Fruit fly (Drosophila melanogaster) whole organism, embryonic: ENCODE results near the gene Hsp70Ba.
A peak's percentile ranks its signal among the peaks of the same experiment; 100 is the strongest.

Source experiments
- Awh ChIP-seq: fragments of 200-800 bp; sonication (Bioruptor generic); IDR thresholded peaks from 2 replicates; pipeline ENCODE4, ENCODE4 v1.3.6; 2022; ENCODE audit warnings: missing biosample characterization, missing genetic modification characterization
- CG10209 ChIP-seq: fragments of 200-800 bp; sonication (Bioruptor generic); optimal IDR thresholded peaks from 3 replicates; lab custom pipeline; 2017; ENCODE audit warnings: missing biosample characterization, mild to moderate bottlenecking, missing genetic modification characterization, missing genetic modification reagents
- CG10321 ChIP-seq: fragments of 200-800 bp; sonication (Bioruptor generic); IDR thresholded peaks from 2 replicates; pipeline ENCODE4 v1.3.6; 2022; ENCODE audit warnings: missing biosample characterization, missing genetic modification characterization
- CG10366 ChIP-seq: fragments of 200-800 bp; sonication (Bioruptor generic); IDR thresholded peaks from 2 replicates; pipeline ENCODE4 v1.3.6; 2022; ENCODE audit warnings: missing biosample characterization, missing genetic modification characterization
- CG10654 ChIP-seq: fragments of 200-800 bp; sonication (Bioruptor generic); optimal IDR thresholded peaks from 2 replicates; lab custom pipeline; 2016; ENCODE audit warnings: missing biosample characterization, missing genetic modification characterization
- CG11695 ChIP-seq: fragments of 200-800 bp; sonication (Bioruptor generic); IDR thresholded peaks from 3 replicates; pipeline ENCODE4 v1.3.6; 2022; ENCODE audit warnings: missing biosample characterization, missing genetic modification characterization
- CG13287 ChIP-seq: fragments of 200-800 bp; sonication (Bioruptor generic); IDR thresholded peaks from 2 replicates; pipeline ENCODE4 v1.3.6; 2022; ENCODE audit warnings: missing biosample characterization, missing genetic modification characterization; ENCODE audit not compliant: partially characterized antibody
- CG15696 ChIP-seq: fragments of 200-800 bp; sonication (Bioruptor generic); optimal IDR thresholded peaks from 2 replicates; lab custom pipeline; 2019; ENCODE audit warnings: missing biosample characterization, mild to moderate bottlenecking, missing genetic modification characterization, moderate library complexity
- CG1602 ChIP-seq: fragments of 200-800 bp; sonication (Bioruptor generic); optimal IDR thresholded peaks from 3 replicates; lab custom pipeline; 2016; ENCODE audit warnings: missing biosample characterization, missing genetic modification characterization
- CG1647 ChIP-seq: fragments of 200-800 bp; sonication (Bioruptor generic); optimal IDR thresholded peaks from 3 replicates; lab custom pipeline; 2016; ENCODE audit warnings: missing biosample characterization, missing genetic modification characterization
- CG17912 ChIP-seq: fragments of 200-800 bp; sonication (Bioruptor generic); optimal IDR thresholded peaks from 2 replicates; lab custom pipeline; 2018; ENCODE audit warnings: missing biosample characterization, mild to moderate bottlenecking, missing genetic modification characterization
- CG18262 ChIP-seq: fragments of 200-800 bp; optimal IDR thresholded peaks from 3 replicates; lab custom pipeline; 2019; ENCODE audit warnings: missing biosample characterization, mild to moderate bottlenecking, missing genetic modification characterization, moderate library complexity
- CG1832 ChIP-seq: fragments of 200-800 bp; sonication (Bioruptor generic); optimal IDR thresholded peaks from 2 replicates; lab custom pipeline; 2017; ENCODE audit warnings: missing biosample characterization, mild to moderate bottlenecking, missing genetic modification characterization, inconsistent platforms
- CG2202 ChIP-seq: fragments of 200-800 bp; sonication (Bioruptor generic); optimal IDR thresholded peaks from 2 replicates; lab custom pipeline; 2018; ENCODE audit warnings: missing biosample characterization, mild to moderate bottlenecking, missing genetic modification characterization
- CG42726 ChIP-seq: fragments of 200-800 bp; sonication (Bioruptor generic); IDR thresholded peaks from 2 replicates; pipeline ENCODE4 v1.3.6; 2022; ENCODE audit warnings: missing biosample characterization, missing genetic modification characterization; ENCODE audit not compliant: partially characterized antibody
- CG4328 ChIP-seq: fragments of 200-800 bp; sonication (Bioruptor generic); optimal IDR thresholded peaks from 3 replicates; lab custom pipeline; 2017; ENCODE audit warnings: missing biosample characterization, missing genetic modification reagents, missing genetic modification characterization
- CG6683 ChIP-seq: fragments of 200-800 bp; sonication (Bioruptor generic); optimal IDR thresholded peaks from 2 replicates; lab custom pipeline; 2017; ENCODE audit warnings: missing biosample characterization, mild to moderate bottlenecking, missing genetic modification characterization, missing genetic modification reagents
- CG6854 ChIP-seq: fragments of 200-800 bp; sonication (Bioruptor generic); optimal IDR thresholded peaks from 3 replicates; lab custom pipeline; 2017; ENCODE audit warnings: missing biosample characterization, mild to moderate bottlenecking, missing genetic modification characterization
- CG7357 ChIP-seq: fragments of 200-800 bp; sonication (Bioruptor generic); IDR thresholded peaks from 3 replicates; pipeline ENCODE4 v1.3.6; 2022; ENCODE audit warnings: missing biosample characterization, missing genetic modification characterization
- CG7987 ChIP-seq: fragments of 200-800 bp; sonication (Bioruptor generic); optimal IDR thresholded peaks from 2 replicates; lab custom pipeline; 2018; ENCODE audit warnings: missing biosample characterization, mild to moderate bottlenecking, missing genetic modification characterization, moderate library complexity
- CTCF ChIP-seq: fragments of 200-800 bp; sonication (Bioruptor generic); optimal IDR thresholded peaks from 2 replicates; lab custom pipeline; 2017; ENCODE audit warnings: missing biosample characterization, mild to moderate bottlenecking, missing genetic modification characterization, moderate library complexity
- Camta ChIP-seq: fragments of 200-800 bp; sonication (Bioruptor generic); optimal IDR thresholded peaks from 2 replicates; lab custom pipeline; 2016; ENCODE audit warnings: missing biosample characterization, missing genetic modification characterization
- Dfd ChIP-seq, 2 experiments: fragments of >200 bp; optimal IDR thresholded peaks; 2 replicates each; lab custom pipeline; 2017; ENCODE audit warnings: missing biosample characterization in 2 of 2, missing genetic modification characterization in 2 of 2
- E2f1 ChIP-seq: fragments of 200-800 bp; sonication (Bioruptor generic); IDR thresholded peaks from 2 replicates; pipeline ENCODE4 v1.3.6; 2022; ENCODE audit warnings: missing biosample characterization, missing genetic modification characterization
- HmgZ ChIP-seq: fragments of 200-800 bp; sonication (Bioruptor generic); optimal IDR thresholded peaks from 2 replicates; lab custom pipeline; 2018; ENCODE audit warnings: missing biosample characterization, mild to moderate bottlenecking, missing genetic modification characterization
- Mes4 ChIP-seq: fragments of 200-800 bp; sonication (Bioruptor generic); optimal IDR thresholded peaks from 2 replicates; lab custom pipeline; 2016; ENCODE audit warnings: missing biosample characterization, missing genetic modification characterization
- NfI ChIP-seq: fragments of 200-800 bp; sonication (Bioruptor generic); optimal IDR thresholded peaks from 3 replicates; lab custom pipeline; 2018; ENCODE audit warnings: missing biosample characterization, mild to moderate bottlenecking, missing genetic modification characterization, moderate library complexity
- Oli ChIP-seq: fragments of 200-800 bp; sonication (Bioruptor generic); optimal IDR thresholded peaks from 2 replicates; lab custom pipeline; 2018; ENCODE audit warnings: missing biosample characterization, mild to moderate bottlenecking, missing genetic modification characterization, moderate library complexity
- Tbp ChIP-seq: fragments of >200 bp; optimal IDR thresholded peaks from 2 replicates; lab custom pipeline; 2018; ENCODE audit warnings: missing biosample characterization, missing genetic modification characterization
- Xrp1 ChIP-seq: fragments of 200-800 bp; sonication (Bioruptor generic); IDR thresholded peaks from 2 replicates; pipeline ENCODE4 v1.3.6; 2022; ENCODE audit warnings: missing biosample characterization, missing genetic modification characterization
- bab2 ChIP-seq: fragments of 200-800 bp; sonication (Bioruptor generic); optimal IDR thresholded peaks from 2 replicates; lab custom pipeline; 2016; ENCODE audit warnings: missing biosample characterization, missing genetic modification characterization
- bowl ChIP-seq: fragments of 200-800 bp; sonication (Bioruptor generic); IDR thresholded peaks from 2 replicates; pipeline ENCODE4 v1.3.6; 2022; ENCODE audit warnings: missing biosample characterization, missing genetic modification characterization
- bsh ChIP-seq, 2 experiments: fragments of 200-800 bp; sonication (Bioruptor generic); optimal IDR thresholded peaks; 2 replicates each; lab custom pipeline; 2017 to 2018; ENCODE audit warnings: mild to moderate bottlenecking in 2 of 2, missing biosample characterization in 2 of 2, missing genetic modification characterization in 2 of 2, moderate library complexity in 1 of 2
- crc ChIP-seq: fragments of 200-800 bp; sonication (Bioruptor generic); optimal IDR thresholded peaks from 2 replicates; lab custom pipeline; 2016; ENCODE audit warnings: missing biosample characterization, missing genetic modification characterization
- dmrt11E ChIP-seq: fragments of 200-800 bp; sonication (Bioruptor generic); optimal IDR thresholded peaks from 3 replicates; lab custom pipeline; 2018; ENCODE audit warnings: missing biosample characterization, mild to moderate bottlenecking, missing genetic modification characterization, moderate library complexity
- ewg ChIP-seq: fragments of 200-800 bp; sonication (Bioruptor generic); optimal IDR thresholded peaks from 3 replicates; lab custom pipeline; 2017; ENCODE audit warnings: mild to moderate bottlenecking, missing biosample characterization, missing genetic modification reagents, missing genetic modification characterization
- fd64A ChIP-seq: fragments of 200-800 bp; sonication (Bioruptor generic); optimal IDR thresholded peaks from 3 replicates; lab custom pipeline; 2018; ENCODE audit warnings: missing biosample characterization, mild to moderate bottlenecking, missing genetic modification characterization
- gem ChIP-seq: fragments of 200-800 bp; sonication (Bioruptor generic); optimal IDR thresholded peaks from 2 replicates; lab custom pipeline; 2019; ENCODE audit warnings: missing biosample characterization, mild to moderate bottlenecking, missing genetic modification characterization, moderate library complexity
- gfzf ChIP-seq: fragments of 200-800 bp; sonication (Bioruptor generic); optimal IDR thresholded peaks from 2 replicates; lab custom pipeline; 2016; ENCODE audit warnings: missing biosample characterization, mild to moderate bottlenecking, missing genetic modification characterization, moderate library complexity
- hkb ChIP-seq, 2 experiments: fragments of 200-800 bp in 1 of 2; fragments of >200 bp in 1 of 2; sonication (Bioruptor generic) in 1 of 2; IDR thresholded peaks in 1 of 2; optimal IDR thresholded peaks in 1 of 2; 2 replicates each; pipeline versions ENCODE4 v1.3.6 to Lab custom; 2017 to 2022; ENCODE audit warnings: missing biosample characterization in 1 of 2, missing genetic modification characterization in 1 of 2
- mam ChIP-seq: fragments of 200-800 bp; sonication (Bioruptor generic); optimal IDR thresholded peaks from 3 replicates; lab custom pipeline; 2016; ENCODE audit warnings: missing biosample characterization, missing genetic modification characterization
- otp ChIP-seq: fragments of 200-800 bp; sonication (Bioruptor generic); IDR thresholded peaks from 3 replicates; pipeline ENCODE4, ENCODE4 v1.3.6; 2022; ENCODE audit warnings: missing biosample characterization, missing genetic modification characterization
- pb ChIP-seq: fragments of 200-800 bp; sonication (Bioruptor generic); optimal IDR thresholded peaks from 3 replicates; lab custom pipeline; 2016; ENCODE audit warnings: missing biosample characterization, missing genetic modification characterization
- sens-2 ChIP-seq: fragments of 200-800 bp; sonication (Bioruptor generic); IDR thresholded peaks from 2 replicates; pipeline ENCODE4 v1.3.6; 2022; ENCODE audit warnings: missing biosample characterization, missing genetic modification characterization
- sisA ChIP-seq: fragments of 200-800 bp; sonication (Bioruptor generic); IDR thresholded peaks from 2 replicates; pipeline ENCODE4 v1.3.6; 2022; ENCODE audit warnings: missing biosample characterization, missing genetic modification characterization
- slbo ChIP-seq: fragments of 200-800 bp; sonication (Bioruptor generic); IDR thresholded peaks from 2 replicates; pipeline ENCODE4 v1.3.6; 2022; ENCODE audit warnings: missing biosample characterization, missing genetic modification characterization
- tap ChIP-seq: fragments of 200-800 bp; optimal IDR thresholded peaks from 3 replicates; lab custom pipeline; 2019; ENCODE audit warnings: missing biosample characterization, mild to moderate bottlenecking, missing genetic modification characterization, moderate library complexity
- trem ChIP-seq: fragments of 200-800 bp; optimal IDR thresholded peaks from 3 replicates; lab custom pipeline; 2019; ENCODE audit warnings: missing biosample characterization, mild to moderate bottlenecking, missing genetic modification characterization, moderate library complexity
- usp ChIP-seq: fragments of >200 bp; optimal IDR thresholded peaks from 2 replicates; lab custom pipeline; 2017; ENCODE audit warnings: missing biosample characterization, missing genetic modification characterization
- vfl ChIP-seq: fragments of 200-800 bp; sonication (Bioruptor generic); optimal IDR thresholded peaks from 2 replicates; lab custom pipeline; 2016; ENCODE audit warnings: missing biosample characterization, missing genetic modification characterization
- yki ChIP-seq: fragments of >200 bp; optimal IDR thresholded peaks from 3 replicates; lab custom pipeline; 2018
- zfh1 ChIP-seq: fragments of 200-800 bp; sonication (Bioruptor generic); IDR thresholded peaks from 3 replicates; pipeline ENCODE4 v1.3.6; 2022; ENCODE audit warnings: missing biosample characterization, missing genetic modification characterization

The Hsp70Ba gene

dm6 chr3R:12422379-12422975 is 45.1 kb downstream of the Hsp70Ba start, which contains the start of the genes Scgbeta and CG17202 (continued):
- TF ChIP-seq CG1602 (GFP tag; lab: Kevin White, UChicago), result no peak
- TF ChIP-seq bab2 (GFP tag; lab: Kevin White, UChicago), result peak; percentile 7
- TF ChIP-seq CG10321 (GFP tag; lab: Robert Waterston, UW), result no peak
- TF ChIP-seq CG17912 (GFP tag; lab: Kevin White, UChicago), result no peak
- TF ChIP-seq E2f1 (GFP tag; lab: Robert Waterston, UW), result no peak
- no peak for TF ChIP-seq tap (tag; lab: Kevin White, UChicago)
- TF ChIP-seq fd64A (GFP tag; lab: Kevin White, UChicago), result no peak
- TF ChIP-seq sisA, result no peak
- no peak for TF ChIP-seq Tbp (GFP tag; lab: Kevin White, UChicago)
- TF ChIP-seq zfh1 (GFP tag; lab: Robert Waterston, UW), result no peak
- no peak for TF ChIP-seq CG4328 (GFP tag; lab: Kevin White, UChicago)
- peak; percentile 62 for TF ChIP-seq HmgZ (tag; lab: Kevin White, UChicago)
- TF ChIP-seq hkb (optimal IDR thresholded peaks at IDR 0.05; lab: Kevin White, UChicago), result no peak
- TF ChIP-seq hkb (GFP tag; IDR thresholded peaks at IDR 0.05; lab: Robert Waterston, UW), result no peak
- TF ChIP-seq Oli, result no peak
- TF ChIP-seq Mes4, result no peak
- no peak for TF ChIP-seq bsh (GFP tag; optimal IDR thresholded peaks at IDR 0.05; lab: Kevin White, UChicago)
- TF ChIP-seq dmrt11E, result no peak
- no peak for TF ChIP-seq CG13287 (GFP tag; lab: Robert Waterston, UW)
- peak; percentile 92 for TF ChIP-seq gfzf (GFP tag; lab: Kevin White, UChicago)
- no peak for TF ChIP-seq NfI (GFP tag; lab: Kevin White, UChicago)
- no peak for TF ChIP-seq Awh (GFP tag; lab: Robert Waterston, UW)
- TF ChIP-seq ewg (GFP tag; lab: Kevin White, UChicago), result peak; percentile 92
- no peak for TF ChIP-seq Camta (GFP tag; lab: Kevin White, UChicago)
- no peak for TF ChIP-seq CG10209 (GFP tag; lab: Kevin White, UChicago)
- TF ChIP-seq sens-2 (GFP tag; lab: Robert Waterston, UW), result no peak
- peak; percentile 28 for TF ChIP-seq mam (GFP tag; lab: Kevin White, UChicago)
- TF ChIP-seq CG10366, result no peak
- no peak for TF ChIP-seq CG10654 (GFP tag; lab: Kevin White, UChicago)
- TF ChIP-seq pb (GFP tag; lab: Kevin White, UChicago), result no peak
- TF ChIP-seq slbo (GFP tag; lab: Robert Waterston, UW), result no peak
- TF ChIP-seq CG7357 (GFP tag; lab: Robert Waterston, UW), result no peak
- no peak for TF ChIP-seq usp (GFP tag; lab: Kevin White, UChicago)
- no peak for TF ChIP-seq gem (tag; lab: Kevin White, UChicago)
- no peak for TF ChIP-seq CG18262 (tag; lab: Kevin White, UChicago)
- no peak for TF ChIP-seq CG6854
- TF ChIP-seq CG11695, result no peak
- TF ChIP-seq CG7987 (GFP tag; lab: Kevin White, UChicago), result no peak
- TF ChIP-seq yki (lab: Kevin White, UChicago), result no peak
- TF ChIP-seq CG2202 (tag; lab: Kevin White, UChicago), result no peak
- no peak for TF ChIP-seq crc (GFP tag; lab: Kevin White, UChicago)
- no peak for TF ChIP-seq Xrp1 (GFP tag; lab: Robert Waterston, UW)
- TF ChIP-seq Dfd (GFP tag; optimal IDR thresholded peaks at IDR 0.05; lab: Kevin White, UChicago), result no peak
- TF ChIP-seq vfl (GFP tag; lab: Kevin White, UChicago), result no peak
- no peak for TF ChIP-seq CG1647 (GFP tag; lab: Kevin White, UChicago)
- TF ChIP-seq otp (GFP tag; lab: Robert Waterston, UW), result peak; percentile 37; the same call in 1 of the 3 replicates
- TF ChIP-seq bowl (GFP tag; lab: Robert Waterston, UW), result no peak
- no peak for TF ChIP-seq CTCF (GFP tag; lab: Kevin White, UChicago)
- no peak for TF ChIP-seq CG6683 (GFP tag; lab: Kevin White, UChicago)
- TF ChIP-seq CG42726 (GFP tag; lab: Robert Waterston, UW), result no peak
- no peak for TF ChIP-seq CG1832 (GFP tag; lab: Kevin White, UChicago)
- TF ChIP-seq trem (tag; lab: Kevin White, UChicago), result peak; percentile 25
- no peak for TF ChIP-seq CG15696 (tag; lab: Kevin White, UChicago)
